Worm (Caenorhabditis elegans): Measurements from ENCODE around the gene pac-1.
A peak's percentile ranks its signal among the peaks of the same experiment; 100 is the strongest.

Gene pac-1

DNA sequence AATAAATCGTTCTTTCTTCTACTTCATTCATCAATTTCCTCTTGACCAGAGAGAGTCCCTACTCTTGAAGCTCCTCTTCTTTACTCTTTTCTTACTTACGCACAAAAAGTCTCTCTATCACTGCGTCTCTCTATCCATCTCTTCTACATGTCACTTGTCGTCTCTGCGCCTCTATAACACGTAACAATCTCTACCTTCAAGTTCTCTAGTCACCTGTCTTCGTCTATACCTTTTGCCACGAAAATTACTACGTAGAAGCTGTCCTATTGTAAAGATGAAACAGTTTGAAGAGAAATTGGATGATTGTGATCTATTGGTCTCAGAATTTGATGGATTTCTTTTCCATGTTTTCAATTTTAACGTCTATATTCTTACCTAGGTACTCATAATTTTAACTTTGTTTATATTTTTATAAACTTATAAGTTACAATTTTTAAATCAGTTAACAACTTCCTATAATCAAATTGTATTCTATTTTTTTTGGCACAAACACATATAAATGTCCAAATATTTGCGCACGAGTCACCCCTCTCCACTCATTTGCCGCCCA, 62.1 kb downstream of the pac-1 start, which contains the start of gene C02D5.2:
C02D5.2 (plus strand) TSS at position 500 of the 550 bp plus-strand sequence.
- TF ChIP-seq madf-9 (GFP tag; conservative IDR thresholded peaks at IDR 0.05) = no peak
- TF ChIP-seq zfp-3 (GFP tag; conservative IDR thresholded peaks at IDR 0.05) = no peak
- TF ChIP-seq mxl-2 (GFP tag; conservative IDR thresholded peaks at IDR 0.05) = no peak
- peak; percentile 51 for TF ChIP-seq nhr-10 (tag; optimal IDR thresholded peaks at IDR 0.05)
- TF ChIP-seq dve-1 (tag; optimal IDR thresholded peaks at IDR 0.05; ENCODE audit: insufficient read depth) = peak; percentile 52
- peak in 1 of 2 experiments; percentile 49 for TF ChIP-seq lsy-2 (tag; optimal IDR thresholded peaks at IDR 0.05)
- no peak for TF ChIP-seq ceh-20 (GFP tag; IDR thresholded peaks at IDR 0.05)
- TF ChIP-seq daf-8 (GFP tag; IDR thresholded peaks at IDR 0.05) = no peak
- TF ChIP-seq Y105C5A.15 (GFP tag; IDR thresholded peaks at IDR 0.05) = no peak
- TF ChIP-seq fkh-10 (GFP tag; optimal IDR thresholded peaks at IDR 0.05) = no peak
- no peak for TF ChIP-seq egl-27 (tag; optimal IDR thresholded peaks at IDR 0.05)
- TF ChIP-seq zip-2 (tag; optimal IDR thresholded peaks at IDR 0.05) = no peak
- peak in 1 of 2 experiments; percentile 32 for TF ChIP-seq hif-1 (tag; optimal IDR thresholded peaks at IDR 0.05)
- TF ChIP-seq ceh-62 (tag; optimal IDR thresholded peaks at IDR 0.05) = no peak
- no peak for TF ChIP-seq jun-1 (tag; optimal IDR thresholded peaks at IDR 0.05)
- no peak for TF ChIP-seq unc-130 (GFP tag; optimal IDR thresholded peaks at IDR 0.05)
- no peak for TF ChIP-seq F37D6.2 (tag; optimal IDR thresholded peaks at IDR 0.05)
- no peak for TF ChIP-seq ZK546.5 (tag; optimal IDR thresholded peaks at IDR 0.05)
- TF ChIP-seq nhr-11 (tag; optimal IDR thresholded peaks at IDR 0.05) = peak; percentile 20
- no peak for TF ChIP-seq daf-19 (GFP tag; conservative IDR thresholded peaks at IDR 0.05)
- no peak for TF ChIP-seq mxl-3 (GFP tag; optimal IDR thresholded peaks at IDR 0.05)
- no peak for TF ChIP-seq lim-7 (GFP tag; IDR thresholded peaks at IDR 0.05)
- no peak for TF ChIP-seq dpl-1 (GFP tag; optimal IDR thresholded peaks at IDR 0.05)
- TF ChIP-seq lin-15B (tag; optimal IDR thresholded peaks at IDR 0.05) = no peak
- peak in 1 of 2 experiments; percentile 40 for TF ChIP-seq mdl-1 (tag; optimal IDR thresholded peaks at IDR 0.05)
- no peak for TF ChIP-seq fos-1 (tag; optimal IDR thresholded peaks at IDR 0.05)
- TF ChIP-seq aha-1 (tag) = no peak
- TF ChIP-seq hlh-30 (tag; optimal IDR thresholded peaks at IDR 0.05; ENCODE audit: insufficient read depth) = peak; percentile 81
- no peak for TF ChIP-seq ceh-44 (GFP tag; IDR thresholded peaks at IDR 0.05)
- TF ChIP-seq hlh-11 (tag; optimal IDR thresholded peaks at IDR 0.05) = peak; percentile 49
- TF ChIP-seq F44E2.7 (GFP tag; IDR thresholded peaks at IDR 0.05) = no peak
- no peak for TF ChIP-seq ztf-11 (tag; optimal IDR thresholded peaks at IDR 0.05)
- peak; percentile 66 for TF ChIP-seq mep-1 (tag; optimal IDR thresholded peaks at IDR 0.05)
- peak; percentile 54; the same call in 1 of the 2 replicates for TF ChIP-seq hmg-1.1 (GFP tag; IDR thresholded peaks at IDR 0.05)
- no peak for TF ChIP-seq nhr-6 (tag; optimal IDR thresholded peaks at IDR 0.05)
- TF ChIP-seq ces-1 (GFP tag; optimal IDR thresholded peaks at IDR 0.05) = no peak
- TF ChIP-seq zip-11 (GFP tag; IDR thresholded peaks at IDR 0.05) = no peak
- no peak for TF ChIP-seq zfp-2 (tag; optimal IDR thresholded peaks at IDR 0.05)
- no peak for TF ChIP-seq attf-4 (tag; optimal IDR thresholded peaks at IDR 0.05)
- TF ChIP-seq nhr-28 (tag; optimal IDR thresholded peaks at IDR 0.05) = peak; percentile 53
- no peak for TF ChIP-seq nhr-237 (tag; optimal IDR thresholded peaks at IDR 0.05)
- no peak for TF ChIP-seq R02D3.7 (tag; optimal IDR thresholded peaks at IDR 0.05)
- no peak for TF ChIP-seq nhr-77 (tag; optimal IDR thresholded peaks at IDR 0.05)
- no peak for TF ChIP-seq mdt-29 (GFP tag; IDR thresholded peaks at IDR 0.05)
- no peak for TF ChIP-seq duxl-1 (tag; optimal IDR thresholded peaks at IDR 0.05; ENCODE audit: poor library complexity)
- TF ChIP-seq lin-29 (GFP tag; IDR thresholded peaks at IDR 0.05) = no peak
- no peak for TF ChIP-seq F26F4.8 (GFP tag; conservative IDR thresholded peaks at IDR 0.05)
- no peak for TF ChIP-seq Y5F2A.4 (GFP tag; optimal IDR thresholded peaks at IDR 0.05)
- TF ChIP-seq T20F7.1 (GFP tag; optimal IDR thresholded peaks at IDR 0.05) = peak; percentile 27
- peak; percentile 20 for TF ChIP-seq rbr-2 (tag; optimal IDR thresholded peaks at IDR 0.05)
- no peak for TF ChIP-seq F49E8.2 (tag; optimal IDR thresholded peaks at IDR 0.05; ENCODE audit: borderline replicate concordance)
- TF ChIP-seq cey-2 (tag; optimal IDR thresholded peaks at IDR 0.05; ENCODE audit: borderline replicate concordance, insufficient read depth) = no peak

Data from whole organism, L4 larva.